Fruit fly (Drosophila melanogaster) whole organism, embryonic: ENCODE measurements around the gene chb.

Experiments used
- CG10267 ChIP-seq: fragments of 200-800 bp; sonication (Bioruptor generic); optimal IDR thresholded peaks from 2 replicates; lab custom pipeline; 2018; ENCODE audit warnings: missing biosample characterization, mild to moderate bottlenecking, missing genetic modification characterization, moderate library complexity
- CG10321 ChIP-seq: fragments of 200-800 bp; sonication (Bioruptor generic); IDR thresholded peaks from 2 replicates; pipeline ENCODE4 v1.3.6; 2022; ENCODE audit warnings: missing biosample characterization, missing genetic modification characterization
- CG11085 ChIP-seq: fragments of 200-800 bp; sonication (Bioruptor generic); IDR thresholded peaks from 2 replicates; pipeline ENCODE4 v1.3.6; 2022; ENCODE audit warnings: missing biosample characterization, missing genetic modification characterization
- CG11093 ChIP-seq: fragments of 200-800 bp; sonication (Bioruptor generic); IDR thresholded peaks from 3 replicates; pipeline ENCODE4 v1.3.6; 2022; ENCODE audit warnings: missing biosample characterization, missing genetic modification characterization
- CG11695 ChIP-seq: fragments of 200-800 bp; sonication (Bioruptor generic); IDR thresholded peaks from 3 replicates; pipeline ENCODE4 v1.3.6; 2022; ENCODE audit warnings: missing biosample characterization, missing genetic modification characterization
- CG12391 ChIP-seq: fragments of 200-800 bp; sonication (Bioruptor generic); optimal IDR thresholded peaks from 3 replicates; lab custom pipeline; 2018; ENCODE audit warnings: missing biosample characterization, mild to moderate bottlenecking, missing genetic modification characterization, moderate library complexity
- CG13894 ChIP-seq: fragments of 200-800 bp; sonication (Bioruptor generic); optimal IDR thresholded peaks from 3 replicates; lab custom pipeline; 2018; ENCODE audit warnings: missing biosample characterization, mild to moderate bottlenecking, missing genetic modification characterization, moderate library complexity
- CG14441 ChIP-seq: fragments of 200-800 bp; sonication (Bioruptor generic); IDR thresholded peaks from 2 replicates; pipeline ENCODE4 v1.3.6; 2022; ENCODE audit warnings: missing biosample characterization, missing genetic modification characterization
- CG14710 ChIP-seq: fragments of 200-800 bp; sonication (Bioruptor generic); optimal IDR thresholded peaks from 3 replicates; lab custom pipeline; 2019; ENCODE audit warnings: missing biosample characterization, mild to moderate bottlenecking, missing genetic modification characterization, moderate library complexity
- CG15073 ChIP-seq: fragments of 200-800 bp; sonication (Bioruptor generic); optimal IDR thresholded peaks from 2 replicates; lab custom pipeline; 2016; ENCODE audit warnings: missing biosample characterization, missing genetic modification characterization
- CG15514 ChIP-seq: fragments of 200-800 bp; sonication (Bioruptor generic); optimal IDR thresholded peaks from 3 replicates; lab custom pipeline; 2017; ENCODE audit warnings: missing biosample characterization, missing genetic modification characterization, mild to moderate bottlenecking, moderate library complexity, missing genetic modification reagents
- CG15601 ChIP-seq: fragments of 200-800 bp; sonication (Bioruptor generic); optimal IDR thresholded peaks from 3 replicates; lab custom pipeline; 2019; ENCODE audit warnings: missing biosample characterization, mild to moderate bottlenecking, missing genetic modification characterization, moderate library complexity
- CG16779 ChIP-seq: fragments of 200-800 bp; sonication (Bioruptor generic); IDR thresholded peaks from 2 replicates; pipeline ENCODE4 v1.3.6; 2022; ENCODE audit warnings: missing biosample characterization, missing genetic modification characterization
- CG16813 ChIP-seq: fragments of 200-800 bp; sonication (Bioruptor generic); IDR thresholded peaks from 3 replicates; pipeline ENCODE4 v1.3.6; 2022; ENCODE audit warnings: missing biosample characterization, missing genetic modification characterization; ENCODE audit not compliant: partially characterized antibody
- CG17361 ChIP-seq: fragments of 200-800 bp; sonication (Bioruptor generic); IDR thresholded peaks from 3 replicates; pipeline ENCODE4 v1.3.6; 2022; ENCODE audit warnings: missing biosample characterization, missing genetic modification characterization
- CG17612 ChIP-seq: fragments of 200-800 bp; sonication (Bioruptor generic); IDR thresholded peaks from 2 replicates; pipeline ENCODE4 v1.3.6; 2022; ENCODE audit warnings: missing biosample characterization, missing genetic modification characterization
- CG1832 ChIP-seq: fragments of 200-800 bp; sonication (Bioruptor generic); optimal IDR thresholded peaks from 2 replicates; lab custom pipeline; 2017; ENCODE audit warnings: missing biosample characterization, mild to moderate bottlenecking, missing genetic modification characterization, inconsistent platforms
- CG18599 ChIP-seq: fragments of 200-800 bp; sonication (Bioruptor generic); optimal IDR thresholded peaks from 3 replicates; lab custom pipeline; 2017; ENCODE audit warnings: missing biosample characterization, missing genetic modification characterization, mild to moderate bottlenecking, moderate library complexity, missing genetic modification reagents
- CG2120 ChIP-seq: fragments of 200-800 bp; sonication (Bioruptor generic); optimal IDR thresholded peaks from 3 replicates; lab custom pipeline; 2016; ENCODE audit warnings: missing biosample characterization, missing genetic modification characterization
- CG2129 ChIP-seq: fragments of 200-800 bp; sonication (Bioruptor generic); IDR thresholded peaks from 2 replicates; pipeline ENCODE4 v1.3.6; 2022; ENCODE audit warnings: missing biosample characterization, missing genetic modification characterization; ENCODE audit not compliant: partially characterized antibody
- CG30403 ChIP-seq: fragments of 200-800 bp; sonication (Bioruptor generic); optimal IDR thresholded peaks from 3 replicates; lab custom pipeline; 2016; ENCODE audit warnings: missing biosample characterization, missing genetic modification characterization
- CG33557 ChIP-seq: fragments of 200-800 bp; sonication (Bioruptor generic); optimal IDR thresholded peaks from 2 replicates; lab custom pipeline; 2019; ENCODE audit warnings: missing biosample characterization, mild to moderate bottlenecking, missing genetic modification characterization, moderate library complexity
- CG34422 ChIP-seq: fragments of 200-800 bp; sonication (Bioruptor generic); IDR thresholded peaks from 3 replicates; pipeline ENCODE4 v1.3.6; 2022; ENCODE audit warnings: missing biosample characterization, missing genetic modification characterization
- CG6272 ChIP-seq: fragments of 200-800 bp; sonication (Bioruptor generic); IDR thresholded peaks from 2 replicates; pipeline ENCODE4 v1.3.6; 2022; ENCODE audit warnings: missing biosample characterization, missing genetic modification characterization
- CG6813 ChIP-seq: fragments of 200-800 bp; sonication (Bioruptor generic); optimal IDR thresholded peaks from 2 replicates; lab custom pipeline; 2017; ENCODE audit warnings: missing biosample characterization, missing genetic modification characterization, mild to moderate bottlenecking, moderate library complexity, missing genetic modification reagents
- CG6854 ChIP-seq: fragments of 200-800 bp; sonication (Bioruptor generic); optimal IDR thresholded peaks from 3 replicates; lab custom pipeline; 2017; ENCODE audit warnings: missing biosample characterization, mild to moderate bottlenecking, missing genetic modification characterization
- CoRest ChIP-seq: fragments of 200-800 bp; sonication (Bioruptor generic); optimal IDR thresholded peaks from 3 replicates; lab custom pipeline; 2018; ENCODE audit warnings: missing biosample characterization, mild to moderate bottlenecking, missing genetic modification characterization, moderate library complexity
- D19A ChIP-seq: fragments of 200-800 bp; optimal IDR thresholded peaks from 3 replicates; lab custom pipeline; 2019; ENCODE audit warnings: missing biosample characterization, mild to moderate bottlenecking, missing genetic modification characterization, moderate library complexity
- Dll ChIP-seq: fragments of 200-800 bp; sonication (Bioruptor generic); IDR thresholded peaks from 4 replicates; pipeline ENCODE4 v1.3.6; 2022; ENCODE audit warnings: missing biosample characterization, missing genetic modification characterization; ENCODE audit not compliant: partially characterized antibody
- Elba2 ChIP-seq: fragments of 200-800 bp; sonication (Bioruptor generic); optimal IDR thresholded peaks from 3 replicates; lab custom pipeline; 2016; ENCODE audit warnings: missing biosample characterization, missing genetic modification characterization
- MESR4 ChIP-seq: fragments of 200-800 bp; sonication (Bioruptor generic); optimal IDR thresholded peaks from 2 replicates; lab custom pipeline; 2018; ENCODE audit warnings: missing biosample characterization, mild to moderate bottlenecking, missing genetic modification characterization, moderate library complexity
- Meics ChIP-seq: fragments of 200-800 bp; sonication (Bioruptor generic); optimal IDR thresholded peaks from 2 replicates; lab custom pipeline; 2017; ENCODE audit warnings: missing biosample characterization, mild to moderate bottlenecking, missing genetic modification characterization
- Nf-YB ChIP-seq: fragments of 200-800 bp; sonication (Bioruptor generic); optimal IDR thresholded peaks from 3 replicates; lab custom pipeline; 2019; ENCODE audit warnings: missing biosample characterization, mild to moderate bottlenecking, missing genetic modification characterization, moderate library complexity
- NfI ChIP-seq: fragments of 200-800 bp; sonication (Bioruptor generic); optimal IDR thresholded peaks from 3 replicates; lab custom pipeline; 2018; ENCODE audit warnings: missing biosample characterization, mild to moderate bottlenecking, missing genetic modification characterization, moderate library complexity
- Spps ChIP-seq: fragments of 200-800 bp; sonication (Bioruptor generic); optimal IDR thresholded peaks from 2 replicates; lab custom pipeline; 2018; ENCODE audit warnings: missing biosample characterization, mild to moderate bottlenecking, missing genetic modification characterization
- Usf ChIP-seq: fragments of 200-800 bp; sonication (Bioruptor generic); optimal IDR thresholded peaks from 2 replicates; lab custom pipeline; 2017; ENCODE audit warnings: missing genotype, missing biosample characterization, missing genetic modification characterization
- chm ChIP-seq: fragments of 200-800 bp; sonication (Bioruptor generic); IDR thresholded peaks from 2 replicates; pipeline ENCODE4 v1.3.6; 2022; ENCODE audit warnings: missing biosample characterization, missing genetic modification characterization
- grn ChIP-seq: fragments of 200-800 bp; sonication (Bioruptor generic); optimal IDR thresholded peaks from 3 replicates; lab custom pipeline; 2017; ENCODE audit warnings: missing biosample characterization, missing genetic modification characterization
- ham ChIP-seq: fragments of 200-800 bp; sonication (Bioruptor generic); IDR thresholded peaks from 2 replicates; pipeline ENCODE4 v1.3.6; 2022; ENCODE audit warnings: missing biosample characterization, missing genetic modification characterization
- inv ChIP-seq: fragments of 200-800 bp; sonication (Bioruptor generic); IDR thresholded peaks from 2 replicates; pipeline ENCODE4 v1.3.6; 2022; ENCODE audit warnings: missing biosample characterization, missing genetic modification characterization; ENCODE audit not compliant: partially characterized antibody
- lov ChIP-seq, 2 experiments: fragments of 200-800 bp in 1 of 2; fragments of >200 bp in 1 of 2; sonication (Bioruptor generic) in 1 of 2; IDR thresholded peaks in 1 of 2; optimal IDR thresholded peaks in 1 of 2; 2 replicates in 1 of 2; 3 replicates in 1 of 2; pipeline versions ENCODE4 v1.3.6 to Lab custom; 2017 to 2022; ENCODE audit warnings: missing biosample characterization in 1 of 2, missing genetic modification characterization in 1 of 2
- oc ChIP-seq: fragments of 200-800 bp; sonication (Bioruptor generic); optimal IDR thresholded peaks from 2 replicates; lab custom pipeline; 2018; ENCODE audit warnings: missing biosample characterization, mild to moderate bottlenecking, missing genetic modification characterization, moderate library complexity
- pho ChIP-seq: fragments of 200-800 bp; sonication (Bioruptor generic); optimal IDR thresholded peaks from 2 replicates; lab custom pipeline; 2016; ENCODE audit warnings: missing biosample characterization, missing genetic modification characterization
- sens ChIP-seq: fragments of 200-800 bp; sonication (Bioruptor generic); peaks from one replicate; lab custom pipeline; 2016; ENCODE audit warnings: missing biosample characterization, missing genetic modification characterization
- sens-2 ChIP-seq: fragments of 200-800 bp; sonication (Bioruptor generic); IDR thresholded peaks from 2 replicates; pipeline ENCODE4 v1.3.6; 2022; ENCODE audit warnings: missing biosample characterization, missing genetic modification characterization
- seq ChIP-seq: fragments of 200-800 bp; sonication (Bioruptor generic); IDR thresholded peaks from 2 replicates; pipeline ENCODE4 v1.3.6; 2022; ENCODE audit warnings: missing biosample characterization, missing genetic modification characterization
- sob ChIP-seq: fragments of 200-800 bp; sonication (Bioruptor generic); IDR thresholded peaks from 2 replicates; pipeline ENCODE4 v1.3.6; 2022; ENCODE audit warnings: missing biosample characterization, missing genetic modification characterization
- ttk ChIP-seq: fragments of 200-800 bp; sonication (Bioruptor generic); IDR thresholded peaks from 2 replicates; pipeline ENCODE4 v2.1.2; 2022; ENCODE audit warnings: missing biosample characterization, missing genetic modification characterization
- z ChIP-seq: fragments of 200-800 bp; sonication (Bioruptor generic); IDR thresholded peaks from 3 replicates; pipeline ENCODE4 v1.3.6; 2022; ENCODE audit warnings: missing biosample characterization, missing genetic modification characterization
- zen ChIP-seq: fragments of 200-800 bp; sonication (Bioruptor generic); optimal IDR thresholded peaks from 3 replicates; lab custom pipeline; 2018; ENCODE audit warnings: missing biosample characterization, mild to moderate bottlenecking, missing genetic modification characterization, moderate library complexity

Gene chb

dm6 chr3L:21135850-21136249 lies 36.8 kb upstream of the chb start (continued):
- TF ChIP-seq CG6854 (GFP tag; lab: Kevin White, UChicago) (no peak), CG33557 (GFP tag; lab: Kevin White, UChicago) (no peak), lov (optimal IDR thresholded peaks at IDR 0.05; lab: Kevin White, UChicago) (no peak), lov (GFP tag; IDR thresholded peaks at IDR 0.05; lab: Robert Waterston, UW) (no peak), chm (GFP tag; lab: Robert Waterston, UW) (no peak), CG11695 (GFP tag; lab: Robert Waterston, UW) (0 out of 3 replicates have a peak, but pooled peaks have one; percentile 12), sob (peak; percentile 24; the same call in 1 of the 2 replicates), CG2120 (GFP tag; lab: Kevin White, UChicago) (peak; percentile 56), CG2129 (peak; percentile 46; the same call in 1 of the 2 replicates), CG15601 (peak; percentile 43), D19A (no peak), CG10267 (tag; lab: Kevin White, UChicago) (peak; percentile 62), Elba2 (GFP tag; lab: Kevin White, UChicago) (peak; percentile 95), CG10321 (GFP tag; lab: Robert Waterston, UW) (no peak), CG12391 (tag; lab: Kevin White, UChicago) (peak; percentile 37), CG17612 (GFP tag; lab: Robert Waterston, UW) (no peak), Meics (GFP tag; lab: Kevin White, UChicago) (no peak), seq (no peak), MESR4 (peak; percentile 96), Nf-YB (no peak), pho (GFP tag; lab: Kevin White, UChicago) (peak; percentile 29), CG15073 (GFP tag; lab: Kevin White, UChicago) (no peak), CG1832 (no peak), grn (no peak), z (GFP tag; lab: Robert Waterston, UW) (no peak), CG30403 (peak; percentile 31), CG11085 (GFP tag; lab: Robert Waterston, UW) (no peak), CoRest (tag; lab: Kevin White, UChicago) (peak; percentile 44), CG16813 (GFP tag; lab: Robert Waterston, UW) (peak; percentile 91), CG14441 (GFP tag; lab: Robert Waterston, UW) (no peak), CG14710 (tag; lab: Kevin White, UChicago) (peak; percentile 58), CG17361 (GFP tag; lab: Robert Waterston, UW) (no peak), Spps (tag; lab: Kevin White, UChicago) (no peak), CG11093 (GFP tag; lab: Robert Waterston, UW) (no peak), CG6272 (GFP tag; lab: Robert Waterston, UW) (peak; percentile 20; the same call in 1 of the 2 replicates), Dll (GFP tag; lab: Robert Waterston, UW) (peak; percentile 87), CG15514 (GFP tag; lab: Kevin White, UChicago) (peak; percentile 75), CG34422 (GFP tag; lab: Robert Waterston, UW) (peak; percentile 72; the same call in 1 of the 3 replicates), oc (tag; lab: Kevin White, UChicago) (no peak), ttk (GFP tag; lab: Robert Waterston, UW) (no peak), sens (GFP tag; lab: Kevin White, UChicago) (peak; percentile 75), NfI (GFP tag; lab: Kevin White, UChicago) (no peak), CG13894 (tag; lab: Kevin White, UChicago) (no peak), CG16779 (no peak), CG18599 (GFP tag; lab: Kevin White, UChicago) (no peak), ham (GFP tag; lab: Robert Waterston, UW) (no peak), CG6813 (GFP tag; lab: Kevin White, UChicago) (no peak), zen (tag; lab: Kevin White, UChicago) (peak; percentile 69), sens-2 (GFP tag; lab: Robert Waterston, UW) (no peak), inv (GFP tag; lab: Robert Waterston, UW) (peak; percentile 79), Usf (GFP tag; lab: Kevin White, UChicago) (no peak)
